Fruit fly (Drosophila melanogaster) whole organism, wandering third instar larva: Measurements from ENCODE around the gene Sirt1.

Source experiments
- Abd-B ChIP-seq: fragments of >200 bp; optimal IDR thresholded peaks from 2 replicates; lab custom pipeline; 2017; ENCODE audit warnings: missing biosample characterization, missing genetic modification characterization
- CG32264 ChIP-seq: fragments of 200-800 bp; sonication (Bioruptor generic); optimal IDR thresholded peaks from 2 replicates; lab custom pipeline; 2016; ENCODE audit warnings: missing biosample characterization, missing genetic modification characterization
- CG9705 ChIP-seq: fragments of 200-800 bp; sonication (Bioruptor generic); optimal IDR thresholded peaks from 2 replicates; lab custom pipeline; 2018; ENCODE audit warnings: missing biosample characterization, mild to moderate bottlenecking, missing genetic modification characterization
- CrebA ChIP-seq: fragments of 200-800 bp; sonication (Bioruptor generic); optimal IDR thresholded peaks from 2 replicates; lab custom pipeline; 2016; ENCODE audit warnings: missing biosample characterization, mild to moderate bottlenecking, missing genetic modification characterization, borderline replicate concordance
- Dfd ChIP-seq: fragments of >200 bp; optimal IDR thresholded peaks from 2 replicates; lab custom pipeline; 2017; ENCODE audit warnings: missing biosample characterization, missing genetic modification characterization
- Dif ChIP-seq: fragments of 200-275, 200-300 bp; sonication (Bioruptor generic); optimal IDR thresholded peaks from 2 replicates; lab custom pipeline; 2018; ENCODE audit warnings: missing biosample characterization, missing genetic modification characterization; ENCODE audit not compliant: partially characterized antibody
- GATAd ChIP-seq: sonication (Bioruptor generic); optimal IDR thresholded peaks from 2 replicates; lab custom pipeline; 2016; ENCODE audit warnings: missing biosample characterization, missing genetic modification characterization
- HLH106 ChIP-seq: fragments of 200-800 bp; optimal IDR thresholded peaks from 3 replicates; lab custom pipeline; 2019; ENCODE audit warnings: missing biosample characterization, mild to moderate bottlenecking, missing genetic modification characterization, moderate library complexity
- Hnf4 ChIP-seq: fragments of 200-800 bp; sonication (Bioruptor generic); optimal IDR thresholded peaks from 2 replicates; lab custom pipeline; 2016; ENCODE audit warnings: missing biosample characterization, mild to moderate bottlenecking, missing genetic modification characterization
- Hr78 ChIP-seq: fragments of >200 bp; optimal IDR thresholded peaks from 2 replicates; lab custom pipeline; 2017; ENCODE audit warnings: missing biosample characterization, missing genetic modification characterization
- Hr83 ChIP-seq: fragments of 200-300 bp; sonication (Bioruptor generic); optimal IDR thresholded peaks from 2 replicates; lab custom pipeline; 2016; ENCODE audit warnings: missing biosample characterization, mild to moderate bottlenecking, missing genetic modification characterization, moderate library complexity; ENCODE audit not compliant: poor library complexity, severe bottlenecking
- Jra ChIP-seq: sonication (Bioruptor generic); optimal IDR thresholded peaks from 2 replicates; lab custom pipeline; 2016; ENCODE audit warnings: missing biosample characterization, missing genetic modification characterization
- Mio ChIP-seq: sonication (Bioruptor generic); optimal IDR thresholded peaks from 2 replicates; lab custom pipeline; 2016; ENCODE audit warnings: missing biosample characterization, missing genetic modification characterization
- Myc ChIP-seq: fragments of >200 bp; optimal IDR thresholded peaks from 2 replicates; lab custom pipeline; 2017
- N ChIP-seq: fragments of >200 bp; optimal IDR thresholded peaks from 2 replicates; lab custom pipeline; 2018; ENCODE audit warnings: missing biosample characterization, missing external identifiers, missing genetic modification characterization
- OdsH ChIP-seq: fragments of 200-800 bp; sonication (Bioruptor generic); optimal IDR thresholded peaks from 2 replicates; lab custom pipeline; 2016; ENCODE audit warnings: missing biosample characterization, mild to moderate bottlenecking, missing genetic modification characterization
- Rel ChIP-seq, 2 experiments: fragments of 200-800 bp; sonication (Bioruptor generic) in 1 of 2; optimal IDR thresholded peaks; 2 replicates in 1 of 2; 3 replicates in 1 of 2; lab custom pipeline; 2016 to 2019; ENCODE audit warnings: mild to moderate bottlenecking in 2 of 2, missing biosample characterization in 2 of 2, missing genetic modification characterization in 2 of 2, moderate library complexity in 1 of 2
- Sp1 ChIP-seq: fragments of 200-800 bp; sonication (Bioruptor generic); optimal IDR thresholded peaks from 3 replicates; lab custom pipeline; 2019; ENCODE audit warnings: missing biosample characterization, mild to moderate bottlenecking, missing genetic modification characterization, moderate library complexity
- Vsx2 ChIP-seq: fragments of 200-300, 225-300 bp; sonication (Bioruptor generic); optimal IDR thresholded peaks from 2 replicates; lab custom pipeline; 2018; ENCODE audit warnings: missing biosample characterization, missing genetic modification characterization; ENCODE audit not compliant: partially characterized antibody
- br ChIP-seq: fragments of 200-800 bp; sonication (Bioruptor generic); optimal IDR thresholded peaks from 2 replicates; lab custom pipeline; 2016; ENCODE audit warnings: missing biosample characterization, missing genetic modification characterization
- brk ChIP-seq: fragments of 200-800 bp; sonication (Bioruptor generic); optimal IDR thresholded peaks from 2 replicates; lab custom pipeline; 2016; ENCODE audit warnings: missing biosample characterization, mild to moderate bottlenecking, missing genetic modification characterization
- dl ChIP-seq, 2 experiments: fragments of 175-275, 200-275 bp in 1 of 2; fragments of 200-275 bp in 1 of 2; sonication (Bioruptor generic); optimal IDR thresholded peaks; lab custom pipeline; 2018; ENCODE audit warnings: mild to moderate bottlenecking in 2 of 2, missing biosample characterization in 2 of 2, missing genetic modification characterization in 2 of 2, moderate library complexity in 2 of 2; ENCODE audit not compliant: partially characterized antibody in 2 of 2, insufficient read depth in 1 of 2
- dmrt93B ChIP-seq: fragments of 200-800 bp; sonication (Bioruptor generic); optimal IDR thresholded peaks from 2 replicates; lab custom pipeline; 2018; ENCODE audit warnings: missing biosample characterization, mild to moderate bottlenecking, missing genetic modification characterization
- dsf ChIP-seq: sonication (Bioruptor generic); optimal IDR thresholded peaks from 2 replicates; lab custom pipeline; 2016; ENCODE audit warnings: missing biosample characterization, missing genetic modification characterization, borderline replicate concordance
- ey ChIP-seq: fragments of 200-800 bp; sonication (Bioruptor generic); optimal IDR thresholded peaks from 2 replicates; lab custom pipeline; 2016; ENCODE audit warnings: missing biosample characterization, missing genetic modification characterization
- foxo ChIP-seq, 2 experiments: fragments of 200-800 bp; sonication (Bioruptor generic); optimal IDR thresholded peaks; 2 replicates in 1 of 2; 3 replicates in 1 of 2; lab custom pipeline; 2016 to 2017; ENCODE audit warnings: missing biosample characterization in 2 of 2, missing genetic modification characterization in 2 of 2
- fru ChIP-seq: fragments of 200-800 bp; sonication (Bioruptor generic); optimal IDR thresholded peaks from 3 replicates; lab custom pipeline; 2016; ENCODE audit warnings: missing biosample characterization, mild to moderate bottlenecking, missing genetic modification characterization
- h ChIP-seq: fragments of 200-800 bp; sonication (Bioruptor generic); optimal IDR thresholded peaks from 3 replicates; lab custom pipeline; 2016; ENCODE audit warnings: missing biosample characterization, mild to moderate bottlenecking, missing genetic modification characterization
- jim ChIP-seq: fragments of 175-275, 200-325 bp; sonication (Bioruptor generic); optimal IDR thresholded peaks from 2 replicates; lab custom pipeline; 2016; ENCODE audit warnings: missing biosample characterization, mild to moderate bottlenecking, missing genetic modification characterization
- lola ChIP-seq: fragments of >200 bp; optimal IDR thresholded peaks from 2 replicates; lab custom pipeline; 2017; ENCODE audit warnings: missing biosample characterization, missing genetic modification characterization
- pan ChIP-seq: fragments of >200 bp; optimal IDR thresholded peaks from 2 replicates; lab custom pipeline; 2017
- psq ChIP-seq: fragments of 200-800 bp; sonication (Bioruptor generic); optimal IDR thresholded peaks from 3 replicates; lab custom pipeline; 2017; ENCODE audit warnings: missing biosample characterization, mild to moderate bottlenecking, missing genetic modification characterization, moderate library complexity
- rgr ChIP-seq: fragments of 200-800 bp; sonication (Bioruptor generic); optimal IDR thresholded peaks from 3 replicates; lab custom pipeline; 2016; ENCODE audit warnings: missing biosample characterization, mild to moderate bottlenecking, missing genetic modification characterization
- sage ChIP-seq: fragments of 200-800 bp; sonication (Bioruptor generic); optimal IDR thresholded peaks from 2 replicates; lab custom pipeline; 2016; ENCODE audit warnings: missing biosample characterization, mild to moderate bottlenecking, missing genetic modification characterization
- sv ChIP-seq: fragments of 200-800 bp; sonication (Bioruptor generic); optimal IDR thresholded peaks from 3 replicates; lab custom pipeline; 2016; ENCODE audit warnings: missing biosample characterization, missing genetic modification characterization
- tai ChIP-seq: sonication (Bioruptor generic); optimal IDR thresholded peaks from 2 replicates; lab custom pipeline; 2016; ENCODE audit warnings: missing biosample characterization, missing genetic modification characterization
- usp ChIP-seq: fragments of >200 bp; optimal IDR thresholded peaks from 2 replicates; lab custom pipeline; 2017; ENCODE audit warnings: missing biosample characterization, missing genetic modification characterization
- woc ChIP-seq: sonication (Bioruptor generic); optimal IDR thresholded peaks from 2 replicates; lab custom pipeline; 2016; ENCODE audit warnings: missing biosample characterization, mild to moderate bottlenecking, missing genetic modification characterization

Gene Sirt1

DNA sequence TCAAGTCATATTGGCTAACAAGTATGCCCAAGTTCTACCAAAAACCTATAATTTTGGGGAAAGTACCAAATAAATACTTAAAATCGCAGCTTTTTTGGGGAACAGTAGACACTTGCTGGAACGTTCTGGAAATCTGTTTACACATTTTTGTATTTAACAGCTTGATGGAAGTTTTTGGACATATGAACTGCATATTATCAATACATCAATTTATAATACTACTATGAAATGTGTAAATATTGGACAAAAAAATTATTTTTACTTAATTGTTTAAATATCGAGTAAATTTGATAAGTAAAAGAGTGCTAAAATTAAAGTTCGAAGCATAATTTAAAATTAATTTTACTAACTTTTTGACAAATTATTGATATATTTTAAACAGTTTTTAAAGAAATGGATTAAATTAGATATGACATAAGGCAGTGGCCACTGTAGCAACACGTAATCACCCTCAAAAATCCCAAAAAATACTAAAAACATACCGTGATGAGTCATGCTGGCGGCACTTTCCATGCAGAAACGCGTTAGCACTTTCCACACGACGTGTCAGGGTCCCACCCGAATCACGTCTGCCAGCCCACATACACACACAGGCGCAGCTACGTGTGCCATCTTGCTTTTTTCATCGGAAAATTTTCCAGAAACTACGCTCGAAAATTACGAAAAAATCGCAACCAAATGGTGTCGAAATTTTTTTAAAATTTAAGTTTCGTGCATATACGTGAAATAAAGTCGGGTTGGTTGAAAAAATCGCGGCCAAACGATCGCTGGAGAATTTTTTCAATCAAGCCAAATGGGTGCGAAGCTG, at the start of gene Sirt1:
Gene Sirt1 (plus strand): TSS at position 571 of the 808 bp plus-strand sequence.
- TF ChIP-seq woc (GFP tag; lab: Kevin White, UChicago) (peak; percentile 82), tai (GFP tag; lab: Kevin White, UChicago) (no peak), h (peak; percentile 69), Hr83 (peak; percentile 49), Dfd (GFP tag; lab: Kevin White, UChicago) (no peak), Sp1 (GFP tag; lab: Kevin White, UChicago) (peak; percentile 89), Hnf4 (peak; percentile 27), foxo (GFP tag; optimal IDR thresholded peaks at IDR 0.05; lab: Kevin White, UChicago) (peak in 1 of 2 experiments; percentile 92), dl (GFP tag; optimal IDR thresholded peaks at IDR 0.05; lab: Kevin White, UChicago; ENCODE audit: insufficient read depth in 1 of 2, partially characterized antibody in 2 of 2) (no peak), dsf (GFP tag; lab: Kevin White, UChicago) (peak; percentile 51), sage (peak; percentile 5), OdsH (peak; percentile 76), CrebA (no peak), Jra (GFP tag; lab: Kevin White, UChicago) (peak; percentile 80), CG9705 (GFP tag; lab: Kevin White, UChicago) (peak; percentile 81), fru (GFP tag; lab: Kevin White, UChicago) (peak; percentile 59), Vsx2 (GFP tag; lab: Kevin White, UChicago) (no peak), br (GFP tag; lab: Kevin White, UChicago) (peak; percentile 30), Mio (no peak), psq (no peak), lola (GFP tag; lab: Kevin White, UChicago) (no peak), dmrt93B (GFP tag; lab: Kevin White, UChicago) (peak; percentile 87), Rel (GFP tag; optimal IDR thresholded peaks at IDR 0.05; lab: Kevin White, UChicago) (no peak), Rel (tag; optimal IDR thresholded peaks at IDR 0.05; lab: Kevin White, UChicago) (peak; percentile 98), jim (GFP tag; lab: Kevin White, UChicago) (no peak), Myc (lab: Kevin White, UChicago) (no peak), sv (GFP tag; lab: Kevin White, UChicago) (peak; percentile 32), pan (lab: Kevin White, UChicago) (no peak), CG32264 (peak; percentile 15), brk (GFP tag; lab: Kevin White, UChicago) (no peak), GATAd (no peak), N (GFP tag; lab: Kevin White, UChicago) (no peak), Hr78 (no peak), Dif (no peak), rgr (GFP tag; lab: Kevin White, UChicago) (peak; percentile 84), HLH106 (tag; lab: Kevin White, UChicago) (peak; percentile 94), ey (GFP tag; lab: Kevin White, UChicago) (peak; percentile 66), usp (GFP tag; lab: Kevin White, UChicago) (no peak), Abd-B (GFP tag; lab: Kevin White, UChicago) (no peak)

DNA sequence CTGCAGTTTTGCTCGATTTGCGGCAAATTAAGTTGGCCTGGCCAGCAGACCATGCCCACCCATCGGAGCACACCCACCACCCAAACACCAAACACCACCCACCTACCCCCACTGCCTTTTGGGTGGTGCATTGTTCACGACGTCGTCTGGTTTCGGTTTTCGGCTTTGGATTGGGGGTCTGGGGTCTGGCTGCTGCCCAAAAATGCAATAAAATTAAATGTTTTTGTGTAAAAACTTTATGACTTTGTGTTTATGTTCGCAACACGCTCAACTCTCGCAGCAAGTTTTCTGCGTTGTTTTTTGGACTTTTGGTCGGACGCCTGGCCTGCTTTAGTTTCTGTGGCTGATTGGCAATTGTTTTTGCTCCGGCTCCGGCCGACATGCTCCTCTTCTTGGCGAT, 48.6 kb upstream of the Sirt1 start:
- no peak for TF ChIP-seq Myc (lab: Kevin White, UChicago)
- no peak for TF ChIP-seq br (GFP tag; lab: Kevin White, UChicago)
- no peak for TF ChIP-seq fru (GFP tag; lab: Kevin White, UChicago)
- no peak for TF ChIP-seq Mio
- TF ChIP-seq rgr (GFP tag; lab: Kevin White, UChicago): no peak
- TF ChIP-seq sage: no peak
- no peak for TF ChIP-seq psq
- TF ChIP-seq h: no peak
- no peak for TF ChIP-seq HLH106 (tag; lab: Kevin White, UChicago)
- no peak for TF ChIP-seq CrebA
- TF ChIP-seq brk (GFP tag; lab: Kevin White, UChicago): no peak
- no peak for TF ChIP-seq dmrt93B (GFP tag; lab: Kevin White, UChicago)
- TF ChIP-seq sv (GFP tag; lab: Kevin White, UChicago): no peak
- TF ChIP-seq dl (GFP tag; optimal IDR thresholded peaks at IDR 0.05; lab: Kevin White, UChicago; ENCODE audit: insufficient read depth in 1 of 2, partially characterized antibody in 2 of 2): no peak
- no peak for TF ChIP-seq Jra (GFP tag; lab: Kevin White, UChicago)
